Fruit fly (Drosophila melanogaster): Measurements from ENCODE around the gene Alg10.

Alg10 gene

dm6 chr3L:11197291-11198021 is 32.7 kb downstream of the Alg10 start, which contains the start of gene GlcAT-P (continued):
- peak; percentile 14; the same call in 1 of the 3 replicates for TF ChIP-seq CG2199 (GFP tag; IDR thresholded peaks at IDR 0.05)
- no peak for TF ChIP-seq CG31224 (GFP tag; IDR thresholded peaks at IDR 0.05)
- peak; percentile 52; the same call in 2 of the 3 replicates for TF ChIP-seq CG34422 (GFP tag; IDR thresholded peaks at IDR 0.05)
- TF ChIP-seq Dad (GFP tag; optimal IDR thresholded peaks at IDR 0.05), result no peak
- no peak for TF ChIP-seq NC2β (GFP tag; optimal IDR thresholded peaks at IDR 0.05)
- peak; percentile 25 for TF ChIP-seq CG10462 (GFP tag; optimal IDR thresholded peaks at IDR 0.05)
- no peak for TF ChIP-seq pita (GFP tag; optimal IDR thresholded peaks at IDR 0.05)
- no peak for TF ChIP-seq HLH4C (GFP tag; IDR thresholded peaks at IDR 0.05; ENCODE audit: partially characterized antibody)
- TF ChIP-seq inv (GFP tag; IDR thresholded peaks at IDR 0.05; ENCODE audit: partially characterized antibody), result no peak
- no peak for TF ChIP-seq ato (GFP tag; IDR thresholded peaks at IDR 0.05; ENCODE audit: partially characterized antibody)
- no peak for TF ChIP-seq ken (GFP tag; IDR thresholded peaks at IDR 0.05)
- peak; percentile 75; the same call in 1 of the 2 replicates for TF ChIP-seq CG32532 (GFP tag; IDR thresholded peaks at IDR 0.05)
- TF ChIP-seq Opbp (GFP tag; IDR thresholded peaks at IDR 0.05; ENCODE audit: partially characterized antibody), result no peak
- TF ChIP-seq Antp (GFP tag; optimal IDR thresholded peaks at IDR 0.05), result no peak
- TF ChIP-seq tio (GFP tag; optimal IDR thresholded peaks at IDR 0.05), result no peak
- TF ChIP-seq ci (GFP tag; IDR thresholded peaks at IDR 0.05), result peak; percentile 48; the same call in 1 of the 3 replicates
- TF ChIP-seq Mes4 (GFP tag; optimal IDR thresholded peaks at IDR 0.05), result no peak
- TF ChIP-seq tup (GFP tag; optimal IDR thresholded peaks at IDR 0.05), result no peak
- peak; percentile 82 for TF ChIP-seq nmo (GFP tag; optimal IDR thresholded peaks at IDR 0.05)
- TF ChIP-seq CG17186 (GFP tag; optimal IDR thresholded peaks at IDR 0.05), result no peak
- peak; percentile 86 for TF ChIP-seq CG2712 (tag; optimal IDR thresholded peaks at IDR 0.05)
- TF ChIP-seq CG6854 (GFP tag; optimal IDR thresholded peaks at IDR 0.05), result no peak
- TF ChIP-seq CG8765 (GFP tag; IDR thresholded peaks at IDR 0.05), result no peak
- no peak for TF ChIP-seq tna (GFP tag; IDR thresholded peaks at IDR 0.05; ENCODE audit: partially characterized antibody)
- TF ChIP-seq al (GFP tag; IDR thresholded peaks at IDR 0.05), result peak; percentile 61
- peak; percentile 11 for TF ChIP-seq Camta (GFP tag; optimal IDR thresholded peaks at IDR 0.05)
- peak; percentile 71 for TF ChIP-seq Nf-YC (tag; optimal IDR thresholded peaks at IDR 0.05)
- peak; percentile 14 for TF ChIP-seq cg (GFP tag; optimal IDR thresholded peaks at IDR 0.05)
- no peak for TF ChIP-seq Dref (GFP tag; IDR thresholded peaks at IDR 0.05)
- no peak for TF ChIP-seq CG17612 (GFP tag; IDR thresholded peaks at IDR 0.05)
- peak; percentile 7 for TF ChIP-seq CG8281 (tag; optimal IDR thresholded peaks at IDR 0.05)
- no peak for TF ChIP-seq Poxn (GFP tag; IDR thresholded peaks at IDR 0.05)
- no peak for TF ChIP-seq oc (tag; optimal IDR thresholded peaks at IDR 0.05)
- peak; percentile 76 for TF ChIP-seq Hmr (GFP tag; optimal IDR thresholded peaks at IDR 0.05)
- TF ChIP-seq stc (GFP tag; IDR thresholded peaks at IDR 0.05), result peak; percentile 66
- no peak for TF ChIP-seq ash1 (GFP tag; optimal IDR thresholded peaks at IDR 0.05)
- no peak for TF ChIP-seq Rx (GFP tag; IDR thresholded peaks at IDR 0.05)
- no peak for TF ChIP-seq CG12769 (tag; optimal IDR thresholded peaks at IDR 0.05)
- TF ChIP-seq CTCF (GFP tag; optimal IDR thresholded peaks at IDR 0.05), result no peak
- TF ChIP-seq CG8388 (GFP tag; optimal IDR thresholded peaks at IDR 0.05), result peak; percentile 75
- no peak for TF ChIP-seq CG9876 (GFP tag; optimal IDR thresholded peaks at IDR 0.05)
- peak; percentile 82 for TF ChIP-seq CG10979 (tag; optimal IDR thresholded peaks at IDR 0.05)
- TF ChIP-seq chif (GFP tag; optimal IDR thresholded peaks at IDR 0.05), result no peak
- TF ChIP-seq CG2116 (GFP tag; optimal IDR thresholded peaks at IDR 0.05), result peak; percentile 11
- TF ChIP-seq Lim3 (GFP tag; IDR thresholded peaks at IDR 0.05), result no peak
- no peak for TF ChIP-seq wdn (GFP tag; IDR thresholded peaks at IDR 0.05)
- TF ChIP-seq Blimp-1 (GFP tag; optimal IDR thresholded peaks at IDR 0.05), result peak; percentile 78
- no peak for TF ChIP-seq Gug (GFP tag; IDR thresholded peaks at IDR 0.05)
- TF ChIP-seq CG1529 (GFP tag; optimal IDR thresholded peaks at IDR 0.05), result no peak
- TF ChIP-seq kah (GFP tag; optimal IDR thresholded peaks at IDR 0.05), result peak; percentile 40
- TF ChIP-seq Drgx (GFP tag; IDR thresholded peaks at IDR 0.05), result peak; percentile 80

Measured in whole organism, embryonic.